Worm (Caenorhabditis elegans): ENCODE data around the gene F23H11.7.

F23H11.7 gene

DNA sequence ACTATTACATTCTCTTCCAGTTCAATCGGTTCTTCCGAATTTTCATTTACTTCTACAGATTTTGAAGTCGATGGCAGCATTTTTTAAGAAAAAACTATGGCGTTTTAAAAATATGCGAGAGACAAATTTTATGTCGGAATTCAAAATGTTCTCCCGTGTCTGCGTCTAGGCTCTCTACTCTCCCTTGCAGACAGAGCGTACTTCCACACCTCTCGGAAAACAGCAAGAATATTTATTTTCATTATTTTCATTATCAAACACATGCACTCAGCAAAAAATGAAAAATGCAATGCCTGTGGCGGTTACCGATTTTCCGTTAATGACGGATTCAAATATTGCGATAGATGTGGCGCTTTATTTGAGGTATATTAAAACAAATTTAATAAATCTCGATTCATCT lies 23.7 kb downstream of the F23H11.7 start, which contains the start of the genes ztf-18 and F23H11.2:
Gene ztf-18, minus strand, starts transcription at position 188 of the 400 bp plus-strand sequence.
Gene F23H11.2, plus strand, starts transcription at position 223 of the 400 bp plus-strand sequence.
- TF ChIP-seq sem-4 (tag; optimal IDR thresholded peaks at IDR 0.05) (peak; percentile 50), mbf-1 (tag; optimal IDR thresholded peaks at IDR 0.05) (no peak), nhr-21 (tag; optimal IDR thresholded peaks at IDR 0.05) (no peak)

DNA sequence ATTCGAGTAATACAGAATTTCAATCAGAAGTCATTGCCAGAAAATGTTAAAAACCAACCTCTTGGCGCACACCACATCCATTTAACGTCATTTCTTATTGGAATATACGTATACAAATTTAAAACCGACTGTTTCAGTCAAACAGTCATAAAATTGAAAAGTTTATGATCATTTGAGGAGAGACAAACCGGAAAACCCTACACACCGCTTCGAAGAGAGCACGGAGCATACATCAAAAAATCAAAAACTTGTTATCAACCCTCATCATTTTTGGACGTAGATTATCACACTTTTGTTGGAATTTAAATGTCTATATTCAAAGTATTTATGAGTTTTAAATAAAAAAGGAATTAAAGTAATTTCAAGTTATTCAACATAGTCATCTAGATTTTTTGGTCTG lies 28.2 kb downstream of the F23H11.7 start, which contains the start of gene T24C4.10:
Gene T24C4.10, minus strand, starts transcription at position 230 of the 400 bp plus-strand sequence.
- peak; percentile 71 for TF ChIP-seq fos-1 (tag; optimal IDR thresholded peaks at IDR 0.05)
- TF ChIP-seq ztf-11 (tag; optimal IDR thresholded peaks at IDR 0.05), result no peak

DNA sequence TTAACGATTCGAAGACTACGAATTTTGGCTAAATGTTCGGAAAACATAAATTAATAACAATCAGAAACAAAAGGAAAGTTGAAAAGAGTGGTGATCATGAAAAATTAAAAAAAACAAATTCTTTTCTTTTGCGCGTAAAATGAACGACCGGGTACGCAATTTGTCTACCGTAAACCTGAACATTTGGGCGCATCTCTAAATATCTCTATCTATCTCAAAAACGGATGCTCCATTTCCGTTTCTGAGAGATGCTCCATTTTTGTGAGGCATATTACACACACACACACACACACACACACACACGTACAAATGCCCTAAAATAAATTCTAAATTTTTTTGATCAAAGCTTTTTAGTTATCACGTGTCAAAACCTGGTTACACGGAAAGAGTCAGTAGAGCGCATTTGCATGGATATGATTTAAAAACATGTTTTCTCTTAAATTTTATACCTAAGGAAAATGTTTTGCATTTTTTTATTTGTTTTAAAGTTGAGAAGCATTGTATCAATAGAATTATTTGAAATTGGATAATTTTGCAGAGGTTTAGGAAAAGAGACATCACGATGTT lies 30.2 kb downstream of the F23H11.7 start:
- TF ChIP-seq aly-2 (tag; optimal IDR thresholded peaks at IDR 0.05), result no peak
- TF ChIP-seq elt-1 (tag; optimal IDR thresholded peaks at IDR 0.05), result no peak
- TF ChIP-seq lsy-2 (tag; optimal IDR thresholded peaks at IDR 0.05), result peak in 1 of 2 experiments; percentile 69
- TF ChIP-seq nhr-25 (tag; optimal IDR thresholded peaks at IDR 0.05), result no peak
- no peak for TF ChIP-seq dmd-4 (tag; optimal IDR thresholded peaks at IDR 0.05)
- no peak for TF ChIP-seq sma-3 (GFP tag; optimal IDR thresholded peaks at IDR 0.05)
- TF ChIP-seq nhr-77 (tag; optimal IDR thresholded peaks at IDR 0.05), result no peak
- TF ChIP-seq ama-1 (optimal IDR thresholded peaks at IDR 0.05), result no peak
- no peak for TF ChIP-seq ztf-11 (tag; optimal IDR thresholded peaks at IDR 0.05)
- TF ChIP-seq alr-1 (tag; optimal IDR thresholded peaks at IDR 0.05), result no peak
- peak; percentile 64 for TF ChIP-seq C34F6.9 (tag; optimal IDR thresholded peaks at IDR 0.05)
- TF ChIP-seq unc-55 (GFP tag; optimal IDR thresholded peaks at IDR 0.05), result peak; percentile 11
- TF ChIP-seq nhr-23 (tag; optimal IDR thresholded peaks at IDR 0.05), result no peak
- TF ChIP-seq blmp-1 (tag; optimal IDR thresholded peaks at IDR 0.05; ENCODE audit: insufficient read depth), result no peak

DNA sequence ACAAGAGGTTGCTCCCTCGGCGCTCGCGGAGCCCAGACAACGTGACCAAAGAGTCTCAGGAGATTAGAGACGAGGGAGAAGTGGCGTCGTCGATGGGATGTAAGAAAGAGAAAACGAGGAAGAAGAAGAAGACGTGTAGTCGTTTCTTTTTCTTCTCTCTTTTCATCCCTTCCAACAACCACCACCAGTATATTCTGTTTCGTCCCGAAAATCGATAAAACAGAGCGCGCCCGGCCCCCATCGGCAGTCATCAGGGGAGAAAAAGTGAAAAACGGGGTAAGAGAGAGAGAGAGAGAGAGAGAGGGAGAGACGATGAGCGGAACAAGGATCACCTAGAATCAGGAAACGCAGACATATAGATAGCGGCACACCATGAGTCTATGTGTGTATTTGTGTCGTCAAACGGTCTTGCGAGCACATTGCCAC lies 31.3 kb downstream of the F23H11.7 start:
- TF ChIP-seq ceh-82 (tag; optimal IDR thresholded peaks at IDR 0.05) (no peak), nhr-10 (tag; optimal IDR thresholded peaks at IDR 0.05) (no peak), R02D3.7 (tag; optimal IDR thresholded peaks at IDR 0.05) (no peak), sma-3 (GFP tag; optimal IDR thresholded peaks at IDR 0.05) (peak; percentile 40), crh-2 (tag; optimal IDR thresholded peaks at IDR 0.05) (peak; percentile 90), elt-3 (tag; optimal IDR thresholded peaks at IDR 0.05) (no peak), lin-39 (tag; optimal IDR thresholded peaks at IDR 0.05) (no peak), ztf-4 (tag; optimal IDR thresholded peaks at IDR 0.05) (peak; percentile 23), nhr-23 (tag; optimal IDR thresholded peaks at IDR 0.05) (no peak), aly-2 (tag; optimal IDR thresholded peaks at IDR 0.05) (no peak), elt-1 (tag; optimal IDR thresholded peaks at IDR 0.05) (no peak), lsy-2 (tag; optimal IDR thresholded peaks at IDR 0.05) (peak; percentile 64 to 78), zag-1 (tag; optimal IDR thresholded peaks at IDR 0.05) (peak; percentile 28), unc-39 (tag; optimal IDR thresholded peaks at IDR 0.05) (no peak), fos-1 (tag; optimal IDR thresholded peaks at IDR 0.05) (peak; percentile 43), egl-27 (tag; optimal IDR thresholded peaks at IDR 0.05) (no peak), Y55F3AM.14 (GFP tag; optimal IDR thresholded peaks at IDR 0.05) (peak; percentile 71), unc-62 (GFP tag; optimal IDR thresholded peaks at IDR 0.05) (no peak), sem-4 (tag; optimal IDR thresholded peaks at IDR 0.05) (peak; percentile 68), snpc-4 (tag; optimal IDR thresholded peaks at IDR 0.05) (no peak), F13H6.1 (tag; optimal IDR thresholded peaks at IDR 0.05) (peak; percentile 72), nhr-129 (tag; optimal IDR thresholded peaks at IDR 0.05) (peak; percentile 73), dmd-4 (tag; optimal IDR thresholded peaks at IDR 0.05) (no peak), ama-1 (optimal IDR thresholded peaks at IDR 0.05) (no peak), ceh-16 (tag; optimal IDR thresholded peaks at IDR 0.05) (no peak), nhr-237 (tag; optimal IDR thresholded peaks at IDR 0.05) (no peak), nhr-25 (tag; optimal IDR thresholded peaks at IDR 0.05) (no peak), nhr-11 (tag; optimal IDR thresholded peaks at IDR 0.05) (no peak), nhr-21 (tag; optimal IDR thresholded peaks at IDR 0.05) (peak; percentile 26), lin-13 (GFP tag; optimal IDR thresholded peaks at IDR 0.05) (peak; percentile 55), gmeb-1 (tag; optimal IDR thresholded peaks at IDR 0.05) (peak; percentile 53), ztf-1 (GFP tag; conservative IDR thresholded peaks at IDR 0.05) (no peak), nhr-12 (tag; optimal IDR thresholded peaks at IDR 0.05) (no peak), ztf-11 (tag; optimal IDR thresholded peaks at IDR 0.05) (no peak), unc-55 (GFP tag; optimal IDR thresholded peaks at IDR 0.05) (peak; percentile 93), C34F6.9 (tag; optimal IDR thresholded peaks at IDR 0.05) (peak; percentile 79), skn-1 (tag; optimal IDR thresholded peaks at IDR 0.05) (no peak), mdl-1 (tag; optimal IDR thresholded peaks at IDR 0.05) (peak; percentile 12 to 72), nhr-77 (tag; optimal IDR thresholded peaks at IDR 0.05) (no peak), peb-1 (tag; optimal IDR thresholded peaks at IDR 0.05) (no peak), blmp-1 (tag; optimal IDR thresholded peaks at IDR 0.05; ENCODE audit: insufficient read depth) (peak; percentile 80), alr-1 (tag; optimal IDR thresholded peaks at IDR 0.05) (no peak), nhr-6 (tag; optimal IDR thresholded peaks at IDR 0.05) (peak; percentile 53), mbf-1 (tag; optimal IDR thresholded peaks at IDR 0.05) (no peak), mab-5 (tag; optimal IDR thresholded peaks at IDR 0.05) (peak; percentile 72)
